Fruit fly (Drosophila melanogaster) Kc167 (cell line): Measurements from ENCODE around the gene CG6345.

ENCODE experiments used
- Myc ChIP-seq: fragments of >200 bp; optimal IDR thresholded peaks from 2 replicates; lab custom pipeline; 2017; ENCODE audit warnings: missing external identifiers
- Sin3A ChIP-seq: fragments of >200 bp; optimal IDR thresholded peaks from 2 replicates; lab custom pipeline; 2018; ENCODE audit warnings: missing external identifiers
- h ChIP-seq: fragments of >200 bp; optimal IDR thresholded peaks from 3 replicates; lab custom pipeline; 2018; ENCODE audit warnings: missing external identifiers
- insv ChIP-seq: fragments of >200 bp; optimal IDR thresholded peaks from 3 replicates; lab custom pipeline; 2018; ENCODE audit warnings: missing external identifiers
- psq ChIP-seq: fragments of >200 bp; optimal IDR thresholded peaks from 2 replicates; lab custom pipeline; 2017; ENCODE audit warnings: missing external identifiers
- ttk ChIP-seq: sonication (Bioruptor generic); optimal IDR thresholded peaks from 2 replicates; lab custom pipeline; 2017; ENCODE audit warnings: missing external identifiers

dm6 chr3R:10394368-10394770 lies 21.5 kb downstream of the CG6345 start:
- no peak for TF ChIP-seq insv (lab: Kevin White, UChicago)
- TF ChIP-seq psq (lab: Kevin White, UChicago), result no peak
- TF ChIP-seq Sin3A, result no peak
- no peak for TF ChIP-seq h
- TF ChIP-seq ttk (lab: Kevin White, UChicago), result no peak
- TF ChIP-seq Myc (lab: Kevin White, UChicago), result no peak
